Worm (Caenorhabditis elegans): ENCODE data around the gene ctsa-1.1.
A peak's percentile ranks its signal among the peaks of the same experiment; 100 is the strongest.

ctsa-1.1 gene

DNA sequence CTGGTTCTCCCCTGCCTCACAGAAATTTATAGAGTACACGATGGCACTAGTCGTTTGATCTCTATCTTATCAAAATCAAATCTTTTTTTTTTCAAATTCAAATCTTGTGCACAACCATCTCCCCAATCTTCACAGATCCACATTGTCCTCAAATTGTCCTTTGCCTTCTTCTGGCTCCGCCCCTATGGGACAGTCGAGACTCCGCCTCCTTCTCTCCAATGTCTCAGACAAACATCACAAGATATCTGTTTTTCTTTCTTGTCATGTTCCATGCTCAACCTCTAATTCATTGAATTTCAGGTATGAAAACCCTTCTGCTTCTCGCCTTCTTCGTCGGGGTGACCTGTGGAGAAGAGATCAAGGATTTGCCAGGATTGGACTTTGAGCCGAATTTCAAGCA lies at the start of gene ctsa-1.1:
Gene ctsa-1.1, plus strand, starts transcription at position 301 of the 400 bp plus-strand sequence.
- peak in 1 of 2 experiments; percentile 3 for TF ChIP-seq unc-62 (GFP tag; optimal IDR thresholded peaks at IDR 0.05 in 1 of 2)
- no peak for TF ChIP-seq unc-62 (tag; optimal IDR thresholded peaks at IDR 0.05)
- no peak for TF ChIP-seq egl-27 (tag; optimal IDR thresholded peaks at IDR 0.05)
- TF ChIP-seq mdt-29 (GFP tag; IDR thresholded peaks at IDR 0.05) = no peak

DNA sequence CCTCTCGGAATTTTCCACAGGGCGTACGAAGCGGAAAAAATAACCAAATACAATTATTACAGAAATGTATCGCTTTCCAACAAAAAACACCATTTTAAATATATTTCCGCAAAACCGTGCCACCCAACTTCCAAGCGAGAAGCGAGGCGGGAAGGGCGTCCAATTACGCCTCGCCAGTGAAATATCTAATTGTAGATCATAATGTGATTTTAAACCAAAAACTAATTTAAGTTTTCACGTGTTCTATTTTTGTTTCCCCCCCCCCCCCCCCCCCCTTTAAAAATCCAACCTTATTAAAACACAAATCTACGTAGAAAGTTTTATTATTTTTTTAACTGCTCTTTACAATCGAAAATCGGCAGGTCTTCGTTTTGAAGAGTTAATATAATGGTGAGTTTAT lies 48.0 kb upstream of the ctsa-1.1 start, which contains the start of gene F10G7.12:
Gene F10G7.12, plus strand, starts transcription at position 301 of the 400 bp plus-strand sequence.
- no peak for TF ChIP-seq nhr-41 (GFP tag; IDR thresholded peaks at IDR 0.05)
- no peak for TF ChIP-seq nhr-48 (tag; optimal IDR thresholded peaks at IDR 0.05)
- no peak for TF ChIP-seq daf-12 (tag; optimal IDR thresholded peaks at IDR 0.05)
- TF ChIP-seq ces-1 (GFP tag; optimal IDR thresholded peaks at IDR 0.05) = no peak
- no peak for TF ChIP-seq dmd-8 (GFP tag; IDR thresholded peaks at IDR 0.05)
- no peak for TF ChIP-seq nhr-11 (tag; optimal IDR thresholded peaks at IDR 0.05)
- no peak for TF ChIP-seq ceh-44 (GFP tag; IDR thresholded peaks at IDR 0.05)
- no peak for TF ChIP-seq spr-3 (GFP tag; optimal IDR thresholded peaks at IDR 0.05)
- TF ChIP-seq ZK337.2 (GFP tag; IDR thresholded peaks at IDR 0.05) = no peak
- no peak for TF ChIP-seq ceh-32 (tag; optimal IDR thresholded peaks at IDR 0.05; ENCODE audit: poor library complexity)
- no peak for TF ChIP-seq set-16 (GFP tag; IDR thresholded peaks at IDR 0.05)
- TF ChIP-seq arid-1 (GFP tag; conservative IDR thresholded peaks at IDR 0.05) = no peak
- no peak for TF ChIP-seq Y5F2A.4 (GFP tag; optimal IDR thresholded peaks at IDR 0.05)
- no peak for TF ChIP-seq F10B5.3 (tag; optimal IDR thresholded peaks at IDR 0.05)
- TF ChIP-seq aly-2 (tag; optimal IDR thresholded peaks at IDR 0.05) = no peak
- TF ChIP-seq ama-1 (optimal IDR thresholded peaks at IDR 0.05) = no peak
- TF ChIP-seq egl-27 (tag; optimal IDR thresholded peaks at IDR 0.05) = no peak

DNA sequence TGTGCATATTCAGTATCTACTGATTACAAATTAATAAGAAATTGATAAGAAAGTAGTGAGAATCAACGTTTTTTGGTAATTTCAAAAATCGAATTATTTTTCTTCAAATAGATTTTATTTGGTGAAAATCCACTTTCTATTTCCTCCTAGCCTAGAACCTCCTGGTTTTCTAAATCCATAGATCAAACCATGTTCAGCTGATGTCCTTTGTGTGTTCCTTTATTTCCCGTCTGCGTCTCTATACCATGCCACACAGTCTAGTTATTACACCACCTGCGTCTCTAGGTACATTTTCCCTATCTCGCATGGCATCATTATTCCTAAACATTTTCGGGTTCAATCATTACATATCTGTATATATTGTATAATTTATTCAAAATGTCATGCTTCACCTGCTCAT lies 44.3 kb upstream of the ctsa-1.1 start, which contains the start of gene F10G7.5:
Gene F10G7.5, plus strand, starts transcription at position 286 of the 400 bp plus-strand sequence.
- TF ChIP-seq pqm-1 (tag; optimal IDR thresholded peaks at IDR 0.05) = peak; percentile 34
- no peak for TF ChIP-seq mxl-2 (GFP tag; conservative IDR thresholded peaks at IDR 0.05)
- peak; percentile 31 for TF ChIP-seq nhr-28 (tag; optimal IDR thresholded peaks at IDR 0.05)
- TF ChIP-seq hlh-11 (tag; optimal IDR thresholded peaks at IDR 0.05) = peak; percentile 68
- TF ChIP-seq nhr-48 (tag; optimal IDR thresholded peaks at IDR 0.05) = peak; percentile 7
- TF ChIP-seq Y75B8A.6 (GFP tag; IDR thresholded peaks at IDR 0.05) = no peak

DNA sequence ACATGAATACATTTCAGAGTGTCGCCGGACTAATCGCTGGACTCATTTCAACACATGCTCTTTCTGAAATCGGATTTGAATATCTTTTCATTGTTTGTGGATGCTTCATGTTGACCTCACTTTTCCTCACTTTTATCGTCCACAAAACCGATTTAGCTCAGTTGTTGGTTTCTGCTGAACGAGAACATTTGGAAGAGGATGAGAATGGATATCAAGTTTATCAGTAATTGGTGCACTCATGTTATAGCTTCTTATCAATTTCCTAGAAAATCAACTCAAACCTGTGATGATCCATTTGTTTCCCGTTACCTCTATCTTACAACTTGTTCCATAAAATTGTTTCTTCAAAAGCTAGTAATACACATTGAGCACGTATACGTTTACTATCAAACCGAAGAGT lies 41.4 kb upstream of the ctsa-1.1 start:
- no peak for TF ChIP-seq daf-8 (GFP tag; IDR thresholded peaks at IDR 0.05)
- no peak for TF ChIP-seq D1046.2 (GFP tag; IDR thresholded peaks at IDR 0.05)
- no peak for TF ChIP-seq ztf-7 (tag; optimal IDR thresholded peaks at IDR 0.05)
- no peak for TF ChIP-seq daf-19 (GFP tag; conservative IDR thresholded peaks at IDR 0.05)
- TF ChIP-seq snpc-4 (tag; optimal IDR thresholded peaks at IDR 0.05) = no peak
- no peak for TF ChIP-seq lsy-2 (tag; optimal IDR thresholded peaks at IDR 0.05)
- TF ChIP-seq spr-1 (tag; optimal IDR thresholded peaks at IDR 0.05) = no peak
- no peak for TF ChIP-seq nhr-11 (tag; optimal IDR thresholded peaks at IDR 0.05)
- TF ChIP-seq hif-1 (tag; optimal IDR thresholded peaks at IDR 0.05) = no peak
- TF ChIP-seq ama-1 (optimal IDR thresholded peaks at IDR 0.05) = no peak
- TF ChIP-seq aha-1 (tag) = peak; percentile 60
- TF ChIP-seq madf-9 (GFP tag; conservative IDR thresholded peaks at IDR 0.05) = no peak
- TF ChIP-seq arid-1 (GFP tag; conservative IDR thresholded peaks at IDR 0.05) = peak; percentile 20; the same call in 1 of the 2 replicates
- no peak for TF ChIP-seq php-3 (GFP tag; IDR thresholded peaks at IDR 0.05)
- TF ChIP-seq nhr-42 (GFP tag; IDR thresholded peaks at IDR 0.05) = no peak
- TF ChIP-seq Y5F2A.4 (GFP tag; optimal IDR thresholded peaks at IDR 0.05) = no peak
- TF ChIP-seq T26A8.4 (GFP tag; IDR thresholded peaks at IDR 0.05) = peak; percentile 40; the same call in 1 of the 2 replicates
- no peak for TF ChIP-seq dve-1 (tag; optimal IDR thresholded peaks at IDR 0.05; ENCODE audit: insufficient read depth)
- TF ChIP-seq ztf-11 (tag; optimal IDR thresholded peaks at IDR 0.05) = no peak
- no peak for TF ChIP-seq unc-62 (GFP tag; optimal IDR thresholded peaks at IDR 0.05 in 1 of 2)
- TF ChIP-seq unc-62 (tag; optimal IDR thresholded peaks at IDR 0.05) = no peak
- TF ChIP-seq Y105C5A.15 (GFP tag; IDR thresholded peaks at IDR 0.05) = 0 out of 2 replicates have a peak, but pooled peaks have one; percentile 62
- no peak for TF ChIP-seq nhr-76 (tag; optimal IDR thresholded peaks at IDR 0.05)
- TF ChIP-seq ces-1 (GFP tag; optimal IDR thresholded peaks at IDR 0.05) = no peak
- no peak for TF ChIP-seq lim-7 (GFP tag; IDR thresholded peaks at IDR 0.05)
- no peak for TF ChIP-seq lin-15B (tag; optimal IDR thresholded peaks at IDR 0.05)
- TF ChIP-seq unc-130 (GFP tag; optimal IDR thresholded peaks at IDR 0.05) = no peak
- peak; percentile 7 for TF ChIP-seq mes-2 (tag; optimal IDR thresholded peaks at IDR 0.05; ENCODE audit: poor library complexity, severe bottlenecking)
- no peak for TF ChIP-seq fos-1 (tag; optimal IDR thresholded peaks at IDR 0.05)
